Worm (Caenorhabditis elegans): ENCODE measurements around the gene fbxb-103.

- TF ChIP-seq nhr-77 (tag; optimal IDR thresholded peaks at IDR 0.05) = no peak
- no peak for TF ChIP-seq pqm-1 (tag; optimal IDR thresholded peaks at IDR 0.05)
- no peak for TF ChIP-seq unc-62 (GFP tag; optimal IDR thresholded peaks at IDR 0.05)
- no peak for TF ChIP-seq fkh-10 (GFP tag; optimal IDR thresholded peaks at IDR 0.05)
- no peak for TF ChIP-seq hlh-17 (GFP tag; optimal IDR thresholded peaks at IDR 0.05; ENCODE audit: borderline replicate concordance)
- TF ChIP-seq blmp-1 (tag; optimal IDR thresholded peaks at IDR 0.05) = no peak
- no peak for TF ChIP-seq ceh-82 (tag; optimal IDR thresholded peaks at IDR 0.05)
- no peak for TF ChIP-seq tbx-2 (tag; optimal IDR thresholded peaks at IDR 0.05)
- TF ChIP-seq nhr-28 (tag; optimal IDR thresholded peaks at IDR 0.05) = no peak
- no peak for TF ChIP-seq zip-4 (GFP tag; optimal IDR thresholded peaks at IDR 0.05)
These were observed 45.4 kb downstream of the fbxb-103 start for ce11 chrII:3952368-3952767.

Measured in whole organism, L1 larva.